Worm (Caenorhabditis elegans) whole organism, midembryonic: ENCODE data around the gene trr-1.

Experiments
- T22C8.4 ChIP-seq: fragments of 200-800 bp; sonication (Bioruptor generic); IDR thresholded peaks from 2 replicates; pipeline ENCODE4 v1.3.6; 2022; ENCODE audit warnings: missing genetic modification characterization, missing compliant biosample characterization
- cog-1 ChIP-seq: sonication (generic microtip); optimal IDR thresholded peaks from 2 replicates; lab custom pipeline; 2016; ENCODE audit warnings: missing genetic modification characterization, missing compliant biosample characterization
- flt-1 ChIP-seq: fragments of 200-800 bp; sonication (Bioruptor generic); IDR thresholded peaks from 2 replicates; pipeline ENCODE4 v1.3.6; 2022; ENCODE audit warnings: missing genetic modification characterization, missing compliant biosample characterization
- klf-2 ChIP-seq: fragments of 200-800 bp; sonication (Bioruptor generic); conservative IDR thresholded peaks from 2 replicates; pipeline ENCODE4 v1.3.6; 2022; ENCODE audit warnings: missing genetic modification reagents, missing genetic modification characterization, missing compliant biosample characterization
- med-1 ChIP-seq: sonication (generic microtip); optimal IDR thresholded peaks from 2 replicates; lab custom pipeline; 2017; ENCODE audit warnings: missing genetic modification characterization, mild to moderate bottlenecking, missing compliant biosample characterization, antibody characterized with exemption, missing genetic modification reagents; ENCODE audit not compliant: insufficient read depth
- ref-1 ChIP-seq: fragments of 200-800 bp; sonication (Bioruptor generic); conservative IDR thresholded peaks from 2 replicates; pipeline ENCODE4 v1.3.6; 2022; ENCODE audit warnings: missing genetic modification reagents, missing genetic modification characterization, missing compliant biosample characterization
- tab-1 ChIP-seq: fragments of 200-800 bp; sonication (Bioruptor generic); IDR thresholded peaks from 2 replicates; pipeline ENCODE4 v1.3.6; 2022; ENCODE audit warnings: missing genetic modification characterization, missing compliant biosample characterization
- ztf-23 ChIP-seq: fragments of 200-800 bp; sonication (Bioruptor generic); IDR thresholded peaks from 2 replicates; pipeline ENCODE4 v1.3.6; 2022; ENCODE audit warnings: missing genetic modification reagents, missing genetic modification characterization, missing compliant biosample characterization
- ztf-29 ChIP-seq: fragments of 200-800 bp; sonication (Bioruptor generic); IDR thresholded peaks from 2 replicates; pipeline ENCODE4 v1.3.6; 2022; ENCODE audit warnings: missing genetic modification reagents, missing genetic modification characterization, missing compliant biosample characterization

Gene trr-1

ce11 chrII:11688643-11689042, 12.9 kb upstream of the trr-1 start, which contains the start of gene kel-1:
kel-1 (plus strand) TSS chrII:11688943.
- no peak for TF ChIP-seq flt-1
- no peak for TF ChIP-seq klf-2 (GFP tag; lab: Robert Waterston, UW)
- no peak for TF ChIP-seq ref-1 (GFP tag; lab: Robert Waterston, UW)
- TF ChIP-seq T22C8.4 (GFP tag; lab: Robert Waterston, UW) = no peak
- no peak for TF ChIP-seq tab-1 (GFP tag; lab: Robert Waterston, UW)
- TF ChIP-seq ztf-29 (GFP tag; lab: Robert Waterston, UW) = no peak
- no peak for TF ChIP-seq med-1 (GFP tag; lab: Kevin White, UChicago)
- TF ChIP-seq ztf-23 = no peak
- no peak for TF ChIP-seq cog-1 (tag; lab: Kevin White, UChicago)

- TF ChIP-seq flt-1 (no peak), T22C8.4 (GFP tag; lab: Robert Waterston, UW) (no peak), ztf-23 (no peak), cog-1 (tag; lab: Kevin White, UChicago) (no peak), med-1 (GFP tag; lab: Kevin White, UChicago) (no peak), ztf-29 (GFP tag; lab: Robert Waterston, UW) (no peak), ref-1 (GFP tag; lab: Robert Waterston, UW) (no peak)
Measured at ce11 chrII:11688011-11688410, 12.3 kb upstream of the trr-1 start.

- no peak for TF ChIP-seq ztf-23
- no peak for TF ChIP-seq cog-1 (tag; lab: Kevin White, UChicago)
Measured at ce11 chrII:11685177-11685576, 9.4 kb upstream of the trr-1 start, which contains the start of gene C47D12.5. C47D12.5 (minus strand) TSS chrII:11685277.

- TF ChIP-seq T22C8.4 (GFP tag; lab: Robert Waterston, UW) (0 out of 2 replicates have a peak, but pooled peaks have one; percentile 18), ztf-29 (GFP tag; lab: Robert Waterston, UW) (no peak)
Measured at ce11 chrII:11681136-11681824, 5.6 kb upstream of the trr-1 start, which contains the start of the genes sfxn-1.4 and C47D12.4. sfxn-1.4 (minus strand) TSS chrII:11681236. C47D12.4 (plus strand) TSS chrII:11681774.

ce11 chrII:11680220-11680619, 4.5 kb upstream of the trr-1 start:
- TF ChIP-seq klf-2 (GFP tag; lab: Robert Waterston, UW) = no peak
- no peak for TF ChIP-seq ref-1 (GFP tag; lab: Robert Waterston, UW)
- TF ChIP-seq tab-1 (GFP tag; lab: Robert Waterston, UW) = no peak
- no peak for TF ChIP-seq flt-1
- TF ChIP-seq cog-1 (tag; lab: Kevin White, UChicago) = no peak
- TF ChIP-seq ztf-23 = no peak

- TF ChIP-seq flt-1 (no peak), tab-1 (GFP tag; lab: Robert Waterston, UW) (no peak), ztf-29 (GFP tag; lab: Robert Waterston, UW) (no peak), cog-1 (tag; lab: Kevin White, UChicago) (no peak), med-1 (GFP tag; lab: Kevin White, UChicago) (no peak), klf-2 (GFP tag; lab: Robert Waterston, UW) (no peak), ref-1 (GFP tag; lab: Robert Waterston, UW) (no peak), T22C8.4 (GFP tag; lab: Robert Waterston, UW) (no peak), ztf-23 (no peak)
Measured at ce11 chrII:11658854-11659253, 16.9 kb downstream of the trr-1 start.

- TF ChIP-seq ztf-29 (GFP tag; lab: Robert Waterston, UW) = no peak
Measured at ce11 chrII:11657079-11657478, 18.6 kb downstream of the trr-1 start, which contains the start of gene nep-1. nep-1 (minus strand) TSS chrII:11657179.

- TF ChIP-seq ztf-23 (no peak), cog-1 (tag; lab: Kevin White, UChicago) (peak; percentile 32)
Measured at ce11 chrII:11652679-11653174, 23.0 kb downstream of the trr-1 start, which contains the start of the genes rad-23 and rpn-12. rad-23 (minus strand) TSS chrII:11652729. rpn-12 (plus strand) TSS chrII:11653124.

ce11 chrII:11652125-11652524, 23.6 kb downstream of the trr-1 start:
- no peak for TF ChIP-seq ztf-23
- TF ChIP-seq cog-1 (tag; lab: Kevin White, UChicago) = no peak
- TF ChIP-seq ref-1 (GFP tag; lab: Robert Waterston, UW) = no peak
- no peak for TF ChIP-seq tab-1 (GFP tag; lab: Robert Waterston, UW)
- TF ChIP-seq med-1 (GFP tag; lab: Kevin White, UChicago) = no peak
- no peak for TF ChIP-seq klf-2 (GFP tag; lab: Robert Waterston, UW)
- TF ChIP-seq flt-1 = no peak
- no peak for TF ChIP-seq ztf-29 (GFP tag; lab: Robert Waterston, UW)
- TF ChIP-seq T22C8.4 (GFP tag; lab: Robert Waterston, UW) = no peak

- TF ChIP-seq ztf-23 (no peak), ref-1 (GFP tag; lab: Robert Waterston, UW) (no peak), tab-1 (GFP tag; lab: Robert Waterston, UW) (no peak), cog-1 (tag; lab: Kevin White, UChicago) (no peak), flt-1 (no peak), klf-2 (GFP tag; lab: Robert Waterston, UW) (no peak), ztf-29 (GFP tag; lab: Robert Waterston, UW) (no peak), T22C8.4 (GFP tag; lab: Robert Waterston, UW) (no peak), med-1 (GFP tag; lab: Kevin White, UChicago) (no peak)
Measured at ce11 chrII:11650975-11651588, 24.6 kb downstream of the trr-1 start, which contains the start of gene coa-7. coa-7 (minus strand) TSS chrII:11651148.
